Worm (Caenorhabditis elegans) whole organism, midembryonic: ENCODE data around the gene mrp-2.

Experiments
- T22C8.4 ChIP-seq: fragments of 200-800 bp; sonication (Bioruptor generic); IDR thresholded peaks from 2 replicates; pipeline ENCODE4 v1.3.6; 2022; ENCODE audit warnings: missing genetic modification characterization, missing compliant biosample characterization
- cog-1 ChIP-seq: sonication (generic microtip); optimal IDR thresholded peaks from 2 replicates; lab custom pipeline; 2016; ENCODE audit warnings: missing genetic modification characterization, missing compliant biosample characterization
- flt-1 ChIP-seq: fragments of 200-800 bp; sonication (Bioruptor generic); IDR thresholded peaks from 2 replicates; pipeline ENCODE4 v1.3.6; 2022; ENCODE audit warnings: missing genetic modification characterization, missing compliant biosample characterization
- klf-2 ChIP-seq: fragments of 200-800 bp; sonication (Bioruptor generic); conservative IDR thresholded peaks from 2 replicates; pipeline ENCODE4 v1.3.6; 2022; ENCODE audit warnings: missing genetic modification reagents, missing genetic modification characterization, missing compliant biosample characterization
- med-1 ChIP-seq: sonication (generic microtip); optimal IDR thresholded peaks from 2 replicates; lab custom pipeline; 2017; ENCODE audit warnings: missing genetic modification characterization, mild to moderate bottlenecking, missing compliant biosample characterization, antibody characterized with exemption, missing genetic modification reagents; ENCODE audit not compliant: insufficient read depth
- ref-1 ChIP-seq: fragments of 200-800 bp; sonication (Bioruptor generic); conservative IDR thresholded peaks from 2 replicates; pipeline ENCODE4 v1.3.6; 2022; ENCODE audit warnings: missing genetic modification reagents, missing genetic modification characterization, missing compliant biosample characterization
- tab-1 ChIP-seq: fragments of 200-800 bp; sonication (Bioruptor generic); IDR thresholded peaks from 2 replicates; pipeline ENCODE4 v1.3.6; 2022; ENCODE audit warnings: missing genetic modification characterization, missing compliant biosample characterization
- ztf-23 ChIP-seq: fragments of 200-800 bp; sonication (Bioruptor generic); IDR thresholded peaks from 2 replicates; pipeline ENCODE4 v1.3.6; 2022; ENCODE audit warnings: missing genetic modification reagents, missing genetic modification characterization, missing compliant biosample characterization
- ztf-29 ChIP-seq: fragments of 200-800 bp; sonication (Bioruptor generic); IDR thresholded peaks from 2 replicates; pipeline ENCODE4 v1.3.6; 2022; ENCODE audit warnings: missing genetic modification reagents, missing genetic modification characterization, missing compliant biosample characterization

DNA sequence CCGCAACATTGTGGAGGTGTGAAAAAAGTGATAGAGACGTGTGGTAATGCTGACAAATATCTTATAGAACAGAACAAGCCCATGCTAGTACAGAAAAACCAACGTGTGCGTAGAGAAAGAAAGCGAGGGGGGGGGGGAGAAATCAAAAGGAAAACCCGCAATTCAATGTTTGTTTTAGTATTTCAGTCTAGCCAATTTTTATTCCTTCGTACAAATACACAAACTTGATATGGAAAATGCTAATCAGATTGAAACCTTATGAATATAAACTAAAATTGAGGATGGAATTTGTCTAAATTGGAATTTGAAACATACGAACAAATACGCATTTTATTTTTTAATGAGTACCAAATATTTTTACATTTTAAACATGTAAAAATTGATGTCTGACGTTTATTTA lies 15.3 kb upstream of the mrp-2 start, which contains the start of gene mrp-1:
- TF ChIP-seq ref-1 (GFP tag; lab: Robert Waterston, UW), result no peak
- no peak for TF ChIP-seq ztf-29
- TF ChIP-seq flt-1, result no peak
- no peak for TF ChIP-seq klf-2 (GFP tag; lab: Robert Waterston, UW)
- TF ChIP-seq ztf-23, result no peak
- no peak for TF ChIP-seq T22C8.4 (GFP tag; lab: Robert Waterston, UW)
- TF ChIP-seq med-1 (GFP tag; lab: Kevin White, UChicago), result no peak
- no peak for TF ChIP-seq tab-1 (GFP tag; lab: Robert Waterston, UW)
- no peak for TF ChIP-seq cog-1 (tag; lab: Kevin White, UChicago)
